Worm (Caenorhabditis elegans) whole organism, late embryonic: Measurements from ENCODE around the gene col-98.
A peak's percentile ranks its signal among the peaks of the same experiment; 100 is the strongest.

Experiments
- C38D4.7 ChIP-seq: fragments of 200-800 bp; sonication (Bioruptor generic); optimal IDR thresholded peaks from 2 replicates; lab custom pipeline; 2018; ENCODE audit warnings: mild to moderate bottlenecking, missing genetic modification characterization, moderate library complexity, missing compliant biosample characterization
- F13H6.1 ChIP-seq: sonication (generic microtip); optimal IDR thresholded peaks from 2 replicates; lab custom pipeline; 2016; ENCODE audit warnings: missing genetic modification characterization, missing compliant biosample characterization
- K09A11.1 ChIP-seq: sonication (generic microtip); optimal IDR thresholded peaks from 2 replicates; lab custom pipeline; 2017; ENCODE audit warnings: antibody characterized with exemption, mild to moderate bottlenecking, missing genetic modification characterization, missing compliant biosample characterization; ENCODE audit not compliant: insufficient read depth
- T23F11.4 ChIP-seq: fragments of 200-800 bp; sonication (Bioruptor generic); optimal IDR thresholded peaks from 2 replicates; lab custom pipeline; 2018; ENCODE audit warnings: mild to moderate bottlenecking, missing genetic modification characterization, missing compliant biosample characterization
- ahr-1 ChIP-seq: sonication (generic microtip); optimal IDR thresholded peaks from 2 replicates; lab custom pipeline; 2016; ENCODE audit warnings: missing genetic modification characterization, missing compliant biosample characterization
- ceh-14 ChIP-seq: sonication (generic microtip); optimal IDR thresholded peaks from 2 replicates; lab custom pipeline; 2016; ENCODE audit warnings: missing genotype, missing genetic modification characterization, missing compliant biosample characterization
- ceh-18 ChIP-seq: sonication (generic microtip); optimal IDR thresholded peaks from 2 replicates; lab custom pipeline; 2016; ENCODE audit warnings: missing genetic modification characterization, missing compliant biosample characterization
- ceh-19 ChIP-seq: fragments of 200-800 bp; sonication (Bioruptor generic); optimal IDR thresholded peaks from 2 replicates; lab custom pipeline; 2018; ENCODE audit warnings: mild to moderate bottlenecking, missing genetic modification characterization, missing compliant biosample characterization
- ceh-31 ChIP-seq: sonication (generic microtip); optimal IDR thresholded peaks from 2 replicates; lab custom pipeline; 2016; ENCODE audit warnings: missing genetic modification characterization, missing compliant biosample characterization
- ceh-34 ChIP-seq: sonication (generic microtip); optimal IDR thresholded peaks from 2 replicates; lab custom pipeline; 2016; ENCODE audit warnings: mild to moderate bottlenecking, missing genetic modification characterization, missing compliant biosample characterization
- ceh-48 ChIP-seq: sonication (generic microtip); optimal IDR thresholded peaks from 2 replicates; lab custom pipeline; 2016; ENCODE audit warnings: missing genetic modification characterization, inconsistent platforms, missing compliant biosample characterization
- che-1 ChIP-seq: sonication (generic microtip); optimal IDR thresholded peaks from 2 replicates; lab custom pipeline; 2016; ENCODE audit warnings: mild to moderate bottlenecking, missing genetic modification characterization, missing compliant biosample characterization
- dmd-4 ChIP-seq: sonication (generic microtip); optimal IDR thresholded peaks from 2 replicates; lab custom pipeline; 2016; ENCODE audit warnings: borderline replicate concordance, missing genetic modification characterization, missing compliant biosample characterization
- dve-1 ChIP-seq: sonication (generic microtip); optimal IDR thresholded peaks from 2 replicates; lab custom pipeline; 2017; ENCODE audit warnings: antibody characterized with exemption, mild to moderate bottlenecking, missing genetic modification characterization, missing compliant biosample characterization
- elt-2 ChIP-seq: sonication (generic microtip); optimal IDR thresholded peaks from 2 replicates; lab custom pipeline; 2016; ENCODE audit warnings: missing genetic modification reagents, missing genetic modification characterization, missing compliant biosample characterization
- elt-4 ChIP-seq: sonication (generic microtip); optimal IDR thresholded peaks from 2 replicates; lab custom pipeline; 2016; ENCODE audit warnings: missing genetic modification characterization, missing compliant biosample characterization
- eyg-1 ChIP-seq: sonication (generic microtip); optimal IDR thresholded peaks from 2 replicates; lab custom pipeline; 2016; ENCODE audit warnings: missing genotype, missing genetic modification characterization, missing compliant biosample characterization
- fkh-6 ChIP-seq: sonication (generic microtip); optimal IDR thresholded peaks from 2 replicates; lab custom pipeline; 2016; ENCODE audit warnings: missing genetic modification characterization, missing compliant biosample characterization
- gmeb-2 ChIP-seq: sonication (generic microtip); optimal IDR thresholded peaks from 2 replicates; lab custom pipeline; 2016; ENCODE audit warnings: missing genetic modification characterization, inconsistent platforms, missing compliant biosample characterization
- hlh-15 ChIP-seq: sonication (generic microtip); optimal IDR thresholded peaks from 2 replicates; lab custom pipeline; 2016; ENCODE audit warnings: missing genetic modification characterization, missing compliant biosample characterization
- hlh-30 ChIP-seq: sonication (generic microtip); optimal IDR thresholded peaks from 2 replicates; lab custom pipeline; 2017; ENCODE audit warnings: antibody characterized with exemption, missing genetic modification characterization, missing compliant biosample characterization; ENCODE audit not compliant: insufficient read depth
- hlh-8 ChIP-seq: sonication (generic microtip); optimal IDR thresholded peaks from 2 replicates; lab custom pipeline; 2016; ENCODE audit warnings: missing genotype, missing genetic modification characterization, missing compliant biosample characterization
- lim-6 ChIP-seq: sonication (generic microtip); optimal IDR thresholded peaks from 2 replicates; lab custom pipeline; 2016; ENCODE audit warnings: missing genetic modification characterization, missing compliant biosample characterization
- nfya-1 ChIP-seq: sonication (generic microtip); optimal IDR thresholded peaks from 2 replicates; lab custom pipeline; 2017; ENCODE audit warnings: missing genetic modification characterization, mild to moderate bottlenecking, missing compliant biosample characterization, antibody characterized with exemption, moderate library complexity
- nhr-232 ChIP-seq: sonication (generic microtip); optimal IDR thresholded peaks from 2 replicates; lab custom pipeline; 2016; ENCODE audit warnings: missing genetic modification characterization, missing compliant biosample characterization
- npax-4 ChIP-seq: sonication (generic microtip); optimal IDR thresholded peaks from 2 replicates; lab custom pipeline; 2016; ENCODE audit warnings: missing genetic modification characterization, missing compliant biosample characterization
- pat-9 ChIP-seq: fragments of 200-800 bp; sonication (Bioruptor generic); optimal IDR thresholded peaks from 2 replicates; lab custom pipeline; 2018; ENCODE audit warnings: mild to moderate bottlenecking, missing genetic modification characterization, moderate library complexity, missing compliant biosample characterization
- pax-1 ChIP-seq: fragments of 150-350 bp; optimal IDR thresholded peaks from 2 replicates; lab custom pipeline; 2014; ENCODE audit warnings: missing biosample characterization, missing genetic modification characterization
- pha-2 ChIP-seq: sonication (generic microtip); optimal IDR thresholded peaks from 2 replicates; lab custom pipeline; 2017; ENCODE audit warnings: mild to moderate bottlenecking, missing genetic modification characterization, missing compliant biosample characterization
- pqm-1 ChIP-seq: sonication (generic microtip); optimal IDR thresholded peaks from 2 replicates; lab custom pipeline; 2016; ENCODE audit warnings: missing genetic modification characterization, missing compliant biosample characterization
- ref-2 ChIP-seq: sonication (generic microtip); optimal IDR thresholded peaks from 2 replicates; lab custom pipeline; 2016; ENCODE audit warnings: missing genetic modification characterization, missing compliant biosample characterization
- sdc-2 ChIP-seq: sonication (generic microtip); optimal IDR thresholded peaks from 2 replicates; lab custom pipeline; 2016; ENCODE audit warnings: missing genotype, missing genetic modification characterization, missing compliant biosample characterization
- sox-2 ChIP-seq: fragments of 200-800 bp; sonication (Bioruptor generic); IDR thresholded peaks from 2 replicates; pipeline ENCODE4 v1.3.6; 2022; ENCODE audit warnings: missing genetic modification reagents, missing genetic modification characterization, missing compliant biosample characterization
- sox-4 ChIP-seq: sonication (generic microtip); optimal IDR thresholded peaks from 2 replicates; lab custom pipeline; 2017; ENCODE audit warnings: mild to moderate bottlenecking, missing genetic modification characterization, inconsistent platforms, missing compliant biosample characterization
- syd-9 ChIP-seq: sonication (generic microtip); optimal IDR thresholded peaks from 2 replicates; lab custom pipeline; 2016; ENCODE audit warnings: mild to moderate bottlenecking, missing genetic modification characterization, moderate library complexity, missing compliant biosample characterization
- tbx-2 ChIP-seq: sonication (generic microtip); optimal IDR thresholded peaks from 2 replicates; lab custom pipeline; 2016; ENCODE audit warnings: missing genetic modification characterization, missing compliant biosample characterization
- unc-42 ChIP-seq: sonication (generic microtip); optimal IDR thresholded peaks from 2 replicates; lab custom pipeline; 2016; ENCODE audit warnings: missing genotype, missing genetic modification characterization, missing compliant biosample characterization
- unc-55 ChIP-seq: sonication (generic microtip); optimal IDR thresholded peaks from 2 replicates; lab custom pipeline; 2017; ENCODE audit warnings: missing biosample characterization, missing genetic modification reagents, missing genetic modification characterization
- zip-5 ChIP-seq: sonication (generic microtip); optimal IDR thresholded peaks from 2 replicates; lab custom pipeline; 2016; ENCODE audit warnings: missing genetic modification characterization, missing compliant biosample characterization

col-98 gene

DNA sequence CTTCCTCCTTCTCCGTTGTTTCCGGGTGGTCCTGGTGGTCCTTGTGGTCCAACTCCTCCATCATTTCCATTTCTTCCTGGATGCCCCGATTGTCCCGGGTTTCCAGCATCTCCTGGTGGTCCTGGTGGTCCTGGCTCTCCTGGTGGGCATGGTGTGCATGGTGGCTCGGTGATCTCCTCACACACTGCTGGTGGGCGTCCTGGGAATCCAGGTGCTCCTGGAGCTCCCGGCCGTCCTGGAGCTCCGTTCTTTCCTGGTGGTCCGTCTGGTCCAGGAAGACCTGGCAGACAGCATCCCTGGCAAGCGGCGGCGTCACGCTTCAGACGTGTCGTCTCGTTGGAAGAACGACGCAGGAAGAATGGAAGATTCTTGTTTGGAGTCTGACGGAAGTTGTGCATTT is 25.8 kb upstream of the col-98 start:
- TF ChIP-seq C38D4.7 (GFP tag; lab: Kevin White, UChicago): no peak
- TF ChIP-seq sox-4 (tag; lab: Kevin White, UChicago): no peak
- TF ChIP-seq eyg-1: no peak
- no peak for TF ChIP-seq hlh-8 (tag; lab: Kevin White, UChicago)
- no peak for TF ChIP-seq lim-6 (tag; lab: Kevin White, UChicago)
- TF ChIP-seq ref-2 (tag; lab: Kevin White, UChicago): no peak
- TF ChIP-seq elt-4 (tag; lab: Kevin White, UChicago): peak; percentile 88
- no peak for TF ChIP-seq pqm-1 (tag; lab: Kevin White, UChicago)
- peak; percentile 29 for TF ChIP-seq sdc-2

DNA sequence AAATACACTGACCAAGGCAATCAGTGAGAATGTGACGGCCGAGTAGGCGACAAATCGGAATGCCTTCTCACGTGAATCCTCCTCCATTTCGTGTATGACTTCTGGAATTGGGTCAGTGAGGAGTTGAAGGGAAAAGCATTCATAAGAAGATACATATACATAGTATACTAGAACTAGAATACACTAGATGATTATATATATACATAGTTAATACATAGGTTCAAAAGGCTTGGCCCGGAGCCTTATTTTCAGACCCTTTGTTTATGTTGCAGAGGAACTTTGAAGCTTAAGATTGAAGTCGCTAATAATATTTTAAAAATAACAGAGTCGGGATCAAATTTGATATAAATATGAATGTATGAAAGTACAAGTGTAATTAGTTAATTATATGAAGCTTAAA is 25.2 kb upstream of the col-98 start, which contains the start of gene col-97:
col-97 (minus strand) TSS at position 101 of the 400 bp plus-strand sequence.
- TF ChIP-seq ahr-1 (tag; lab: Kevin White, UChicago) (no peak), hlh-30 (tag; lab: Kevin White, UChicago) (no peak), syd-9 (tag; lab: Kevin White, UChicago) (no peak), ceh-48 (no peak), gmeb-2 (no peak), elt-2 (tag; lab: Kevin White, UChicago) (no peak)

- no peak for TF ChIP-seq T23F11.4 (GFP tag; lab: Kevin White, UChicago)
- TF ChIP-seq sox-4 (tag; lab: Kevin White, UChicago): no peak
- no peak for TF ChIP-seq ceh-19 (GFP tag; lab: Kevin White, UChicago)
- TF ChIP-seq unc-55 (GFP tag; lab: Kevin White, UChicago): no peak
- no peak for TF ChIP-seq pat-9 (tag; lab: Kevin White, UChicago)
- no peak for TF ChIP-seq fkh-6 (tag; lab: Kevin White, UChicago)
- no peak for TF ChIP-seq che-1 (tag; lab: Kevin White, UChicago)
- no peak for TF ChIP-seq ahr-1 (tag; lab: Kevin White, UChicago)
- no peak for TF ChIP-seq hlh-30 (tag; lab: Kevin White, UChicago)
- no peak for TF ChIP-seq dmd-4 (tag; lab: Kevin White, UChicago)
- no peak for TF ChIP-seq sox-2 (GFP tag; lab: Robert Waterston, UW)
- TF ChIP-seq zip-5 (tag; lab: Kevin White, UChicago): no peak
Measured at ce11 chrIII:12998252-12998651, 20.6 kb upstream of the col-98 start.

- TF ChIP-seq npax-4 (tag; lab: Kevin White, UChicago) (no peak), C38D4.7 (GFP tag; lab: Kevin White, UChicago) (no peak), hlh-15 (tag; lab: Kevin White, UChicago) (no peak), unc-55 (GFP tag; lab: Kevin White, UChicago) (no peak), K09A11.1 (tag; lab: Kevin White, UChicago) (no peak), pqm-1 (tag; lab: Kevin White, UChicago) (no peak), lim-6 (tag; lab: Kevin White, UChicago) (no peak), dve-1 (tag; lab: Kevin White, UChicago) (no peak), pha-2 (tag; lab: Kevin White, UChicago) (no peak), F13H6.1 (tag; lab: Kevin White, UChicago) (no peak), che-1 (tag; lab: Kevin White, UChicago) (no peak), eyg-1 (no peak), fkh-6 (tag; lab: Kevin White, UChicago) (no peak)
Measured at ce11 chrIII:13000457-13000856, 18.4 kb upstream of the col-98 start, which contains the start of gene ZK1010.8. Gene ZK1010.8 (minus strand): TSS chrIII:13000670.

- no peak for TF ChIP-seq nhr-232
- peak; percentile 51 for TF ChIP-seq unc-55 (GFP tag; lab: Kevin White, UChicago)
- peak; percentile 23 for TF ChIP-seq ceh-18 (tag; lab: Kevin White, UChicago)
- TF ChIP-seq ceh-14 (tag; lab: Kevin White, UChicago): peak; percentile 41
- TF ChIP-seq elt-4 (tag; lab: Kevin White, UChicago): no peak
- peak; percentile 55 for TF ChIP-seq pax-1 (tag; lab: Kevin White, UChicago)
- peak; percentile 75 for TF ChIP-seq ceh-31 (tag; lab: Kevin White, UChicago)
- peak; percentile 19 for TF ChIP-seq ceh-34 (tag; lab: Kevin White, UChicago)
- TF ChIP-seq unc-42 (tag; lab: Kevin White, UChicago): peak; percentile 59
- peak; percentile 65 for TF ChIP-seq nfya-1
- TF ChIP-seq tbx-2 (tag; lab: Kevin White, UChicago): peak; percentile 42
- TF ChIP-seq hlh-8 (tag; lab: Kevin White, UChicago): no peak
Measured at ce11 chrIII:13002098-13002497, 16.7 kb upstream of the col-98 start, which contains the start of gene ZK1010.10. Gene ZK1010.10 (plus strand): TSS chrIII:13002383.
